ENCODE assay signal across 4 fruit fly cellular contexts in the genomic region with DNA sequence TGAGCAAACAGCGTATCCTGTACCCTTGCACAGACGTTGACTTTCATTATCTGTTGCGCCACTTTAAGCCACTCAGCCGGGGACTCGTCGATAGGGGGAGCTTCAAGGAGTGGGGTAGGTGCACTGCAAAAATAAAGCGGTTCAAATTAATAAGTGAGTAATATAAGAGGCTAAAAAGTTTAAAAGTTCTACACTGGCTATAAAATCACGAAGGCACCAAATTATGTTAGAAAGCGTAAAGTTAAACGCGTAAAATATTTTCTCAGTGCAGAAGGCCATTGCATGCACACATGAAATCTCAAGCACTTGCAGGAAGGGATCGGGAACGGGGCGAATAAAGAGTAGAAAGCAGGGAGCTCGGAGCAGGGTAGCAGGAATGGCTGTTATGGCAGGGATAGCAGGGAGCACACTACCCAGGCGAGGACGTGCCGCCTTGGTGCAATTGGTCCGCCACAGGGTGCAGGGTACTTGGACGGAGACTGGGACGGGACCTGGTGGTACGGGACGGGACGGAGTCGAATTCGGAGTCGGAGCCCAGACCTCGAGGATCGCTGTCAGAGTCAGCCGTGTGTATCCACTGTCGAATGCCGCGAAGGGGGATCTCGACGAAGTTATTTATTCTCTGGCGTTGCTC.
TF ChIP-seq lines count a peak whose summit lies in the region.

No protein-coding gene starts in this region.

- TF ChIP-seq CTCF in whole organism, embryonic (GFP tag; optimal IDR thresholded peaks at IDR 0.05; lab: Kevin White, UChicago): no peak

TF ChIP-seq in whole organism, embryonic, 481 proteins besides CTCF, POLR2A, EP300 and RAD21 (continues in another document):
- peak; percentile 23 for TF ChIP-seq CG12391 (tag; optimal IDR thresholded peaks at IDR 0.05; lab: Kevin White, UChicago)
- TF ChIP-seq Hr3 (GFP tag; optimal IDR thresholded peaks at IDR 0.05; lab: Kevin White, UChicago): no peak
- TF ChIP-seq CG9797 (GFP tag; optimal IDR thresholded peaks at IDR 0.05; lab: Kevin White, UChicago): no peak
- peak; percentile 88 for TF ChIP-seq lbe (GFP tag; optimal IDR thresholded peaks at IDR 0.05; lab: Kevin White, UChicago)
- peak; percentile 79 for TF ChIP-seq nom (GFP tag; optimal IDR thresholded peaks at IDR 0.05; lab: Kevin White, UChicago)
- TF ChIP-seq CG18476 (GFP tag; optimal IDR thresholded peaks at IDR 0.05; lab: Kevin White, UChicago): no peak
- no peak for TF ChIP-seq CG4282 (GFP tag; optimal IDR thresholded peaks at IDR 0.05; lab: Kevin White, UChicago)
- no peak for TF ChIP-seq CG2202 (tag; optimal IDR thresholded peaks at IDR 0.05; lab: Kevin White, UChicago)
- TF ChIP-seq CG9609 (GFP tag; optimal IDR thresholded peaks at IDR 0.05; lab: Kevin White, UChicago): peak; percentile 1
- no peak for TF ChIP-seq CG7928 (GFP tag; optimal IDR thresholded peaks at IDR 0.05; lab: Kevin White, UChicago)
- TF ChIP-seq chif (GFP tag; optimal IDR thresholded peaks at IDR 0.05; lab: Kevin White, UChicago): peak in 1 of 2 experiments; percentile 6
- TF ChIP-seq Antp (GFP tag; optimal IDR thresholded peaks at IDR 0.05; lab: Kevin White, UChicago): peak; percentile 0
- no peak for TF ChIP-seq CG1602 (GFP tag; optimal IDR thresholded peaks at IDR 0.05; lab: Kevin White, UChicago)
- TF ChIP-seq CkIIα-i1 (GFP tag; IDR thresholded peaks at IDR 0.05; lab: Robert Waterston, UW): no peak
- TF ChIP-seq nmo (GFP tag; optimal IDR thresholded peaks at IDR 0.05; lab: Kevin White, UChicago): no peak
- TF ChIP-seq slou (GFP tag; optimal IDR thresholded peaks at IDR 0.05; lab: Kevin White, UChicago): no peak
- TF ChIP-seq Xrp1 (GFP tag; IDR thresholded peaks at IDR 0.05; lab: Robert Waterston, UW): peak; percentile 38; the same call in 1 of the 2 replicates
- no peak for TF ChIP-seq HmgZ (tag; optimal IDR thresholded peaks at IDR 0.05; lab: Kevin White, UChicago)
- TF ChIP-seq CG11398 (GFP tag; optimal IDR thresholded peaks at IDR 0.05; lab: Kevin White, UChicago): no peak
- TF ChIP-seq Lpt (GFP tag; optimal IDR thresholded peaks at IDR 0.05; lab: Kevin White, UChicago): peak; percentile 3
- TF ChIP-seq ranshi (GFP tag; IDR thresholded peaks at IDR 0.05; lab: Robert Waterston, UW): no peak

TF ChIP-seq in whole organism, prepupa, 60 proteins besides CTCF, POLR2A, EP300 and RAD21 (continues in another document):
- TF ChIP-seq CG4318 (GFP tag; optimal IDR thresholded peaks at IDR 0.05; lab: Kevin White, UChicago): no peak
- TF ChIP-seq CG6276 (GFP tag; optimal IDR thresholded peaks at IDR 0.05; lab: Kevin White, UChicago): peak; percentile 7
- TF ChIP-seq Eip93F (GFP tag; optimal IDR thresholded peaks at IDR 0.05; lab: Kevin White, UChicago): peak; percentile 88
- peak; percentile 88 for TF ChIP-seq fd59A (GFP tag; optimal IDR thresholded peaks at IDR 0.05; lab: Kevin White, UChicago)
- TF ChIP-seq dsx (GFP tag; optimal IDR thresholded peaks at IDR 0.05; lab: Kevin White, UChicago; ENCODE audit: poor library complexity, severe bottlenecking): peak; percentile 91
- TF ChIP-seq CG11902 (GFP tag; optimal IDR thresholded peaks at IDR 0.05; lab: Kevin White, UChicago): peak; percentile 84
- TF ChIP-seq Hr4 (GFP tag; optimal IDR thresholded peaks at IDR 0.05; lab: Kevin White, UChicago): peak; percentile 53
- peak; percentile 77 for TF ChIP-seq CG6854 (GFP tag; optimal IDR thresholded peaks at IDR 0.05; lab: Kevin White, UChicago)
- TF ChIP-seq Eip75B (GFP tag; optimal IDR thresholded peaks at IDR 0.05; lab: Kevin White, UChicago): peak; percentile 92
- peak; percentile 87 for TF ChIP-seq CG1621 (tag; optimal IDR thresholded peaks at IDR 0.05; lab: Kevin White, UChicago)
- TF ChIP-seq cyc (GFP tag; optimal IDR thresholded peaks at IDR 0.05; lab: Kevin White, UChicago): peak; percentile 96
- peak; percentile 92 for TF ChIP-seq CG10669 (GFP tag; optimal IDR thresholded peaks at IDR 0.05; lab: Kevin White, UChicago)
- TF ChIP-seq Sox14 (GFP tag; optimal IDR thresholded peaks at IDR 0.05; lab: Kevin White, UChicago): peak; percentile 89
- peak; percentile 86 for TF ChIP-seq acj6 (GFP tag; optimal IDR thresholded peaks at IDR 0.05; lab: Kevin White, UChicago)
- peak; percentile 95 for TF ChIP-seq Met (GFP tag; optimal IDR thresholded peaks at IDR 0.05; lab: Kevin White, UChicago)
- peak; percentile 95 for TF ChIP-seq Hr39 (GFP tag; optimal IDR thresholded peaks at IDR 0.05; lab: Kevin White, UChicago)
- no peak for TF ChIP-seq Hr38 (GFP tag; optimal IDR thresholded peaks at IDR 0.05; lab: Kevin White, UChicago)
- TF ChIP-seq eg (GFP tag; IDR thresholded peaks at IDR 0.05; lab: Robert Waterston, UW): peak; percentile 35; the same call in 1 of the 3 replicates
- peak; percentile 90 for TF ChIP-seq CG6808 (GFP tag; optimal IDR thresholded peaks at IDR 0.05; lab: Kevin White, UChicago)
- TF ChIP-seq Blimp-1 (GFP tag; optimal IDR thresholded peaks at IDR 0.05; lab: Kevin White, UChicago): peak; percentile 85
- no peak for TF ChIP-seq dac (GFP tag; optimal IDR thresholded peaks at IDR 0.05; lab: Kevin White, UChicago)

TF ChIP-seq in whole organism, pupa, 21 proteins besides CTCF, POLR2A, EP300 and RAD21:
- peak; percentile 78 for TF ChIP-seq CG14655 (GFP tag; optimal IDR thresholded peaks at IDR 0.05; lab: Kevin White, UChicago)
- peak; percentile 94 for TF ChIP-seq CG17806 (tag; optimal IDR thresholded peaks at IDR 0.05; lab: Kevin White, UChicago)
- TF ChIP-seq Pif1B (GFP tag; optimal IDR thresholded peaks at IDR 0.05; lab: Kevin White, UChicago): peak; percentile 81
- no peak for TF ChIP-seq CG10348 (GFP tag; IDR thresholded peaks at IDR 0.05; lab: Robert Waterston, UW)
- TF ChIP-seq D1 (tag; optimal IDR thresholded peaks at IDR 0.05; lab: Kevin White, UChicago): peak; percentile 80
- TF ChIP-seq fd96Ca (GFP tag; IDR thresholded peaks at IDR 0.05; lab: Robert Waterston, UW): peak; percentile 68; the same call in 2 of the 3 replicates
- TF ChIP-seq gl (tag; optimal IDR thresholded peaks at IDR 0.05; lab: Kevin White, UChicago): peak; percentile 89
- peak; percentile 91 for TF ChIP-seq Snoo (tag; optimal IDR thresholded peaks at IDR 0.05; lab: Kevin White, UChicago)
- peak; percentile 50 for TF ChIP-seq CG8301 (tag; optimal IDR thresholded peaks at IDR 0.05; lab: Kevin White, UChicago)
- peak; percentile 29 for TF ChIP-seq EcR (GFP tag; optimal IDR thresholded peaks at IDR 0.05; lab: Kevin White, UChicago)
- TF ChIP-seq CG34367 (tag; optimal IDR thresholded peaks at IDR 0.05; lab: Kevin White, UChicago): peak; percentile 90
- peak; percentile 85 for TF ChIP-seq Pif1A (GFP tag; optimal IDR thresholded peaks at IDR 0.05; lab: Kevin White, UChicago)
- TF ChIP-seq CG4496 (GFP tag; IDR thresholded peaks at IDR 0.05; lab: Robert Waterston, UW): peak; percentile 52; the same call in 1 of the 3 replicates
- peak; percentile 91 for TF ChIP-seq CG9948 (tag; optimal IDR thresholded peaks at IDR 0.05; lab: Kevin White, UChicago)
- no peak for TF ChIP-seq rn (GFP tag; IDR thresholded peaks at IDR 0.05; lab: Robert Waterston, UW)
- no peak for TF ChIP-seq CG32121 (GFP tag; IDR thresholded peaks at IDR 0.05; lab: Robert Waterston, UW)
- 0 out of 2 replicates have a peak, but pooled peaks have one; percentile 20 for TF ChIP-seq Ets98B (GFP tag; IDR thresholded peaks at IDR 0.05; lab: Robert Waterston, UW)
- TF ChIP-seq CG13204 (GFP tag; optimal IDR thresholded peaks at IDR 0.05; lab: Kevin White, UChicago): peak; percentile 65
- TF ChIP-seq CG15710 (tag; optimal IDR thresholded peaks at IDR 0.05; lab: Kevin White, UChicago): peak; percentile 90
- TF ChIP-seq CG8159 (tag; optimal IDR thresholded peaks at IDR 0.05; lab: Kevin White, UChicago): peak; percentile 95
- TF ChIP-seq CG12605 (GFP tag; IDR thresholded peaks at IDR 0.05; lab: Robert Waterston, UW): peak; percentile 65

TF ChIP-seq in whole organism, wandering third instar larva, 38 proteins besides CTCF, POLR2A, EP300 and RAD21 (continues in another document):
- no peak for TF ChIP-seq Hr78 (GFP tag; optimal IDR thresholded peaks at IDR 0.05; lab: Kevin White, UChicago)
- peak; percentile 76 for TF ChIP-seq brk (GFP tag; optimal IDR thresholded peaks at IDR 0.05; lab: Kevin White, UChicago)
- TF ChIP-seq N (GFP tag; optimal IDR thresholded peaks at IDR 0.05; lab: Kevin White, UChicago): no peak
- TF ChIP-seq br (GFP tag; optimal IDR thresholded peaks at IDR 0.05; lab: Kevin White, UChicago): peak; percentile 95
- TF ChIP-seq pan (optimal IDR thresholded peaks at IDR 0.05; lab: Kevin White, UChicago): no peak
- no peak for TF ChIP-seq Dfd (GFP tag; optimal IDR thresholded peaks at IDR 0.05; lab: Kevin White, UChicago)
- TF ChIP-seq fru (GFP tag; optimal IDR thresholded peaks at IDR 0.05; lab: Kevin White, UChicago): peak; percentile 98
- peak; percentile 96 for TF ChIP-seq ey (GFP tag; optimal IDR thresholded peaks at IDR 0.05; lab: Kevin White, UChicago)
- TF ChIP-seq HLH106 (tag; optimal IDR thresholded peaks at IDR 0.05; lab: Kevin White, UChicago): peak; percentile 96
- TF ChIP-seq usp (GFP tag; optimal IDR thresholded peaks at IDR 0.05; lab: Kevin White, UChicago): no peak
- peak; percentile 45 for TF ChIP-seq Dif (GFP tag; optimal IDR thresholded peaks at IDR 0.05; lab: Kevin White, UChicago; ENCODE audit: partially characterized antibody)
- peak; percentile 99 for TF ChIP-seq woc (GFP tag; optimal IDR thresholded peaks at IDR 0.05; lab: Kevin White, UChicago)
- peak; percentile 89 for TF ChIP-seq Jra (GFP tag; optimal IDR thresholded peaks at IDR 0.05; lab: Kevin White, UChicago)
- TF ChIP-seq Sp1 (GFP tag; optimal IDR thresholded peaks at IDR 0.05; lab: Kevin White, UChicago): peak; percentile 96
- TF ChIP-seq h (GFP tag; optimal IDR thresholded peaks at IDR 0.05; lab: Kevin White, UChicago): peak; percentile 97
- TF ChIP-seq tai (GFP tag; optimal IDR thresholded peaks at IDR 0.05; lab: Kevin White, UChicago): no peak
- TF ChIP-seq rgr (GFP tag; optimal IDR thresholded peaks at IDR 0.05; lab: Kevin White, UChicago): peak; percentile 95
- TF ChIP-seq dsf (GFP tag; optimal IDR thresholded peaks at IDR 0.05; lab: Kevin White, UChicago; ENCODE audit: borderline replicate concordance): peak; percentile 51
- peak; percentile 92 for TF ChIP-seq psq (GFP tag; optimal IDR thresholded peaks at IDR 0.05; lab: Kevin White, UChicago)
- peak; percentile 87 for TF ChIP-seq CrebA (GFP tag; optimal IDR thresholded peaks at IDR 0.05; lab: Kevin White, UChicago; ENCODE audit: borderline replicate concordance)
- TF ChIP-seq Vsx2 (GFP tag; optimal IDR thresholded peaks at IDR 0.05; lab: Kevin White, UChicago; ENCODE audit: partially characterized antibody): no peak
- TF ChIP-seq foxo (GFP tag; optimal IDR thresholded peaks at IDR 0.05; lab: Kevin White, UChicago): peak; percentile 82 to 96
- peak; percentile 34 for TF ChIP-seq Hr83 (GFP tag; optimal IDR thresholded peaks at IDR 0.05; lab: Kevin White, UChicago; ENCODE audit: poor library complexity, severe bottlenecking)
- TF ChIP-seq dmrt93B (GFP tag; optimal IDR thresholded peaks at IDR 0.05; lab: Kevin White, UChicago): peak; percentile 91
- TF ChIP-seq lola (GFP tag; optimal IDR thresholded peaks at IDR 0.05; lab: Kevin White, UChicago): no peak
- TF ChIP-seq jim (GFP tag; optimal IDR thresholded peaks at IDR 0.05; lab: Kevin White, UChicago): no peak

Comparison
In these comparisons a context has a peak if more than half of its experiments do, and no peak if none do; other contexts are left out.
1. Of the 7 proteins assayed by ChIP-seq in both whole organism, embryonic and whole organism, prepupa: peak only in whole organism, embryonic: none; only in whole organism, prepupa: Blimp-1, CG16779, CG6854, Gug, Hr39 and Sox102F; in both: Lpt; in neither: 0.